Fruit fly (Drosophila melanogaster) S2 (cell line): ENCODE measurements around the gene CG12379.

Experiments used
- CG8478 ChIP-seq: fragments of >200 bp; optimal IDR thresholded peaks from 2 replicates; lab custom pipeline; 2018
- CTCF ChIP-seq, 2 experiments: fragments of >200 bp; optimal IDR thresholded peaks; 2 replicates each; lab custom pipeline; 2018

- no peak for TF ChIP-seq CG8478 (lab: Kevin White, UChicago)
- TF ChIP-seq CTCF (optimal IDR thresholded peaks at IDR 0.05; lab: Kevin White, UChicago): peak in 1 of 2 experiments; percentile 21
Measured at dm6 chrX:15760447-15761297, 26.9 kb upstream of the CG12379 start, which contains the start of the genes Graf and mRpL3.
